Fruit fly (Drosophila melanogaster) whole organism, embryonic: ENCODE results near the gene CG14341.

ENCODE experiments used
- Ada2b ChIP-seq: fragments of 200-800 bp; sonication (Bioruptor generic); IDR thresholded peaks from 2 replicates; pipeline ENCODE4 v1.3.6; 2022; ENCODE audit warnings: missing biosample characterization, missing genetic modification characterization
- Antp ChIP-seq: fragments of 200-800 bp; sonication (Bioruptor generic); optimal IDR thresholded peaks from 3 replicates; lab custom pipeline; 2016; ENCODE audit warnings: missing biosample characterization, missing genetic modification characterization
- Asciz ChIP-seq: fragments of 200-800 bp; sonication (Bioruptor generic); optimal IDR thresholded peaks from 2 replicates; lab custom pipeline; 2017; ENCODE audit warnings: missing biosample characterization, mild to moderate bottlenecking, missing genetic modification characterization, missing genetic modification reagents
- Atf-2 ChIP-seq: fragments of 200-800 bp; sonication (Bioruptor generic); optimal IDR thresholded peaks from 2 replicates; lab custom pipeline; 2016; ENCODE audit warnings: missing biosample characterization, missing genetic modification characterization
- Atf6 ChIP-seq: fragments of 200-800 bp; sonication (Bioruptor generic); IDR thresholded peaks from 2 replicates; pipeline ENCODE4 v1.3.6; 2022; ENCODE audit warnings: missing biosample characterization, missing genetic modification characterization
- CG10979 ChIP-seq: fragments of 200-800 bp; sonication (Bioruptor generic); optimal IDR thresholded peaks from 2 replicates; lab custom pipeline; 2018; ENCODE audit warnings: missing biosample characterization, mild to moderate bottlenecking, missing genetic modification characterization, moderate library complexity
- CG11085 ChIP-seq: fragments of 200-800 bp; sonication (Bioruptor generic); IDR thresholded peaks from 2 replicates; pipeline ENCODE4 v1.3.6; 2022; ENCODE audit warnings: missing biosample characterization, missing genetic modification characterization
- CG13424 ChIP-seq: fragments of 200-800 bp; sonication (Bioruptor generic); optimal IDR thresholded peaks from 2 replicates; lab custom pipeline; 2019; ENCODE audit warnings: missing biosample characterization, mild to moderate bottlenecking, missing genetic modification characterization, moderate library complexity
- CG14014 ChIP-seq: fragments of 200-800 bp; sonication (Bioruptor generic); IDR thresholded peaks from 2 replicates; pipeline ENCODE4 v1.3.6; 2022; ENCODE audit warnings: missing biosample characterization, missing genetic modification characterization
- CG14710 ChIP-seq: fragments of 200-800 bp; sonication (Bioruptor generic); optimal IDR thresholded peaks from 3 replicates; lab custom pipeline; 2019; ENCODE audit warnings: missing biosample characterization, mild to moderate bottlenecking, missing genetic modification characterization, moderate library complexity
- CG15601 ChIP-seq: fragments of 200-800 bp; sonication (Bioruptor generic); optimal IDR thresholded peaks from 3 replicates; lab custom pipeline; 2019; ENCODE audit warnings: missing biosample characterization, mild to moderate bottlenecking, missing genetic modification characterization, moderate library complexity
- CG1792 ChIP-seq: fragments of 200-800 bp; sonication (Bioruptor generic); optimal IDR thresholded peaks from 2 replicates; lab custom pipeline; 2016; ENCODE audit warnings: missing biosample characterization, missing genetic modification characterization
- CG2129 ChIP-seq: fragments of 200-800 bp; sonication (Bioruptor generic); IDR thresholded peaks from 2 replicates; pipeline ENCODE4 v1.3.6; 2022; ENCODE audit warnings: missing biosample characterization, missing genetic modification characterization; ENCODE audit not compliant: partially characterized antibody
- CG2875 ChIP-seq: fragments of 200-800 bp; sonication (Bioruptor generic); optimal IDR thresholded peaks from 2 replicates; lab custom pipeline; 2017; ENCODE audit warnings: missing biosample characterization, mild to moderate bottlenecking, missing genetic modification characterization, missing genetic modification reagents
- CG30431 ChIP-seq: fragments of 200-800 bp; sonication (Bioruptor generic); optimal IDR thresholded peaks from 2 replicates; lab custom pipeline; 2017; ENCODE audit warnings: missing biosample characterization, missing genetic modification characterization
- CG31365 ChIP-seq: fragments of 200-800 bp; sonication (Bioruptor generic); optimal IDR thresholded peaks from 2 replicates; lab custom pipeline; 2018; ENCODE audit warnings: missing biosample characterization, mild to moderate bottlenecking, missing genetic modification characterization
- CG3163 ChIP-seq: fragments of 200-800 bp; sonication (Bioruptor generic); optimal IDR thresholded peaks from 3 replicates; lab custom pipeline; 2016; ENCODE audit warnings: missing biosample characterization, missing genetic modification characterization
- CG4404 ChIP-seq: fragments of 200-800 bp; sonication (Bioruptor generic); IDR thresholded peaks from 2 replicates; pipeline ENCODE4 v1.3.6; 2022; ENCODE audit warnings: missing biosample characterization, missing genetic modification characterization
- CG4854 ChIP-seq: fragments of 200-800 bp; sonication (Bioruptor generic); optimal IDR thresholded peaks from 2 replicates; lab custom pipeline; 2016; ENCODE audit warnings: missing biosample characterization, missing genetic modification characterization, inconsistent platforms
- CG5180 ChIP-seq: fragments of 200-800 bp; sonication (Bioruptor generic); optimal IDR thresholded peaks from 3 replicates; lab custom pipeline; 2017; ENCODE audit warnings: missing biosample characterization, missing genetic modification characterization, mild to moderate bottlenecking, moderate library complexity, missing genetic modification reagents
- CG7786 ChIP-seq: fragments of 200-800 bp; sonication (Bioruptor generic); optimal IDR thresholded peaks from 2 replicates; lab custom pipeline; 2016; ENCODE audit warnings: missing biosample characterization, missing genetic modification characterization
- CG7987 ChIP-seq: fragments of 200-800 bp; sonication (Bioruptor generic); optimal IDR thresholded peaks from 2 replicates; lab custom pipeline; 2018; ENCODE audit warnings: missing biosample characterization, mild to moderate bottlenecking, missing genetic modification characterization, moderate library complexity
- CG9437 ChIP-seq: fragments of 200-800 bp; sonication (Bioruptor generic); optimal IDR thresholded peaks from 2 replicates; lab custom pipeline; 2018; ENCODE audit warnings: missing biosample characterization, mild to moderate bottlenecking, missing genetic modification characterization
- CG9817 ChIP-seq: fragments of 200-800 bp; sonication (Bioruptor generic); optimal IDR thresholded peaks from 2 replicates; lab custom pipeline; 2018; ENCODE audit warnings: missing biosample characterization, mild to moderate bottlenecking, missing genetic modification characterization, moderate library complexity
- CHES-1-like ChIP-seq: fragments of 200-800 bp; sonication (Bioruptor generic); optimal IDR thresholded peaks from 2 replicates; lab custom pipeline; 2016; ENCODE audit warnings: missing biosample characterization, missing genetic modification characterization
- CoRest ChIP-seq: fragments of 200-800 bp; sonication (Bioruptor generic); optimal IDR thresholded peaks from 3 replicates; lab custom pipeline; 2018; ENCODE audit warnings: missing biosample characterization, mild to moderate bottlenecking, missing genetic modification characterization, moderate library complexity
- D ChIP-seq, 2 experiments: fragments of 200-800 bp in 1 of 2; fragments of >200 bp in 1 of 2; sonication (Bioruptor generic) in 1 of 2; optimal IDR thresholded peaks; 2 replicates in 1 of 2; 3 replicates in 1 of 2; lab custom pipeline; 2017; ENCODE audit warnings: mild to moderate bottlenecking in 1 of 2, missing biosample characterization in 1 of 2, missing genetic modification characterization in 1 of 2, missing genetic modification reagents in 1 of 2
- E2f1 ChIP-seq: fragments of 200-800 bp; sonication (Bioruptor generic); IDR thresholded peaks from 2 replicates; pipeline ENCODE4 v1.3.6; 2022; ENCODE audit warnings: missing biosample characterization, missing genetic modification characterization
- Elba2 ChIP-seq: fragments of 200-800 bp; sonication (Bioruptor generic); optimal IDR thresholded peaks from 3 replicates; lab custom pipeline; 2016; ENCODE audit warnings: missing biosample characterization, missing genetic modification characterization
- HLH4C ChIP-seq: fragments of 200-800 bp; sonication (Bioruptor generic); IDR thresholded peaks from 3 replicates; pipeline ENCODE4 v1.3.6; 2022; ENCODE audit warnings: missing biosample characterization, missing genetic modification characterization; ENCODE audit not compliant: partially characterized antibody
- Hr51 ChIP-seq, 2 experiments: fragments of 200-800 bp; sonication (Bioruptor generic); optimal IDR thresholded peaks; 2 replicates in 1 of 2; 3 replicates in 1 of 2; lab custom pipeline; 2016 to 2018; ENCODE audit warnings: missing biosample characterization in 2 of 2, missing genetic modification characterization in 2 of 2, mild to moderate bottlenecking in 1 of 2, moderate library complexity in 1 of 2
- Kr ChIP-seq: fragments of 200-800 bp; sonication (Bioruptor generic); optimal IDR thresholded peaks from 2 replicates; lab custom pipeline; 2017; ENCODE audit warnings: missing biosample characterization, mild to moderate bottlenecking, missing genetic modification characterization
- MESR4 ChIP-seq: fragments of 200-800 bp; sonication (Bioruptor generic); optimal IDR thresholded peaks from 2 replicates; lab custom pipeline; 2018; ENCODE audit warnings: missing biosample characterization, mild to moderate bottlenecking, missing genetic modification characterization, moderate library complexity
- Mes4 ChIP-seq: fragments of 200-800 bp; sonication (Bioruptor generic); optimal IDR thresholded peaks from 2 replicates; lab custom pipeline; 2016; ENCODE audit warnings: missing biosample characterization, missing genetic modification characterization
- Xrp1 ChIP-seq: fragments of 200-800 bp; sonication (Bioruptor generic); IDR thresholded peaks from 2 replicates; pipeline ENCODE4 v1.3.6; 2022; ENCODE audit warnings: missing biosample characterization, missing genetic modification characterization
- ac ChIP-seq: fragments of 200-800 bp; sonication (Bioruptor generic); optimal IDR thresholded peaks from 3 replicates; lab custom pipeline; 2017; ENCODE audit warnings: missing biosample characterization, mild to moderate bottlenecking, missing genetic modification characterization
- caup ChIP-seq: fragments of 200-800 bp; sonication (Bioruptor generic); optimal IDR thresholded peaks from 3 replicates; lab custom pipeline; 2017; ENCODE audit warnings: missing biosample characterization, mild to moderate bottlenecking, missing genetic modification characterization, moderate library complexity; ENCODE audit not compliant: severe bottlenecking
- crol ChIP-seq: fragments of 200-800 bp; sonication (Bioruptor generic); IDR thresholded peaks from 2 replicates; pipeline ENCODE4 v1.3.6; 2022; ENCODE audit warnings: missing biosample characterization, missing genetic modification characterization
- da ChIP-seq: fragments of 200-800 bp; sonication (Bioruptor generic); optimal IDR thresholded peaks from 2 replicates; lab custom pipeline; 2016; ENCODE audit warnings: missing biosample characterization, missing genetic modification characterization
- dmrt99B ChIP-seq: fragments of 200-800 bp; sonication (Bioruptor generic); optimal IDR thresholded peaks from 2 replicates; lab custom pipeline; 2018; ENCODE audit warnings: missing biosample characterization, mild to moderate bottlenecking, missing genetic modification characterization, moderate library complexity
- dpn ChIP-seq, 2 experiments: fragments of 200-800 bp; sonication (Bioruptor generic); optimal IDR thresholded peaks; 3 replicates each; lab custom pipeline; 2016; ENCODE audit warnings: missing biosample characterization in 2 of 2, missing genetic modification characterization in 2 of 2
- esg ChIP-seq: fragments of 200-800 bp; sonication (Bioruptor generic); conservative IDR thresholded peaks from 2 replicates; pipeline ENCODE4 v1.3.6; 2022; ENCODE audit warnings: missing biosample characterization, missing genetic modification characterization
- fru ChIP-seq: fragments of >200 bp; optimal IDR thresholded peaks from 2 replicates; lab custom pipeline; 2017
- gem ChIP-seq: fragments of 200-800 bp; sonication (Bioruptor generic); optimal IDR thresholded peaks from 2 replicates; lab custom pipeline; 2019; ENCODE audit warnings: missing biosample characterization, mild to moderate bottlenecking, missing genetic modification characterization, moderate library complexity
- peb ChIP-seq: fragments of 200-800 bp; sonication (Bioruptor generic); IDR thresholded peaks from 2 replicates; pipeline ENCODE4 v1.3.6; 2022; ENCODE audit warnings: missing biosample characterization, missing genetic modification characterization
- tna ChIP-seq: fragments of 200-800 bp; sonication (Bioruptor generic); IDR thresholded peaks from 2 replicates; pipeline ENCODE4 v1.3.6; 2022; ENCODE audit warnings: missing biosample characterization, missing genetic modification characterization; ENCODE audit not compliant: partially characterized antibody
- wor ChIP-seq: fragments of 200-800 bp; sonication (Bioruptor generic); IDR thresholded peaks from 2 replicates; pipeline ENCODE4 v1.3.6; 2022; ENCODE audit warnings: missing biosample characterization, missing genetic modification characterization

CG14341 gene

DNA sequence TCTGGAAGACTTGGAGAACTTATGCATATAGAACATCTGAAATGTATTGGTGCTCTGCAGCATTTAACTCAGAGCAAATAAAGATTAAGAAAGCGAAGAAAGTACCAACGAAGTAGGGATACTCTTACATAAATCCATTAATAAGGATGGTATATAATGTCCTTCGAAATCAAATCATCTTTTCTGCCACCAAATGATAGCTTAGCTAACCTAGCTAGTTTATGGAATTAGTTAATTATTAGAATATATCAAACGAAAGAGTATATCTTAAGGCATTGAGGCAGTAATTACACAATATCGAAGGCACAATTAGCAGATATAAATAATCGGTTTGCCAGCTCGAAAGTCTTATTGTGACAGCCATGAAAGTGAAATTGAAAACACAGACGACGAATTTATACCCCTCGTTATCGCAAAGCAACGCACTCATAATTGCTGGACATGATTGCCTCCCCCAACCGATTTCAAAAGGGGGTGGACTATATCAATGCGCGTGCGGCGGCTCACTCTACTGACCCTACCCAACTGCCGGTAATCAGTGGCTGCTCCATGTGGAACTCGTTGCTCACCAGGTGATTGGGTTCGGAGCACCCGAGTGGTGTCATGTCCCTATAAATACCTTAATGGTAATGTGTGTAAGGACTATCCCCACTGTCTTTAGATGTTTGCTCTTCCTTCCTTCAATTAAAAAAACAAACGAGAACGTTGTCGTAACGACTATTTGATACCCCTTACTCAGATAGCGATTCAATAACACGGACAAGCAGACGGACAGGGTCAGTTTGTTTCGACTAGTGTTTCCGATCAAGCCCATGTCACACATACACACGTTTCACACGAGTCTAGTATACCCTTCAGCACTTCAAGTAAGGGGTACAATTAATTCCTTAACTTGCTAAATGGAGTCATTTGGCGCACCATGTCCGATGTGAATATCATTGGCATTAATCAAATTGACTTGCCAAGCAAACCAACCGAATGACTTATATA lies 21.6 kb upstream of the CG14341 start (continued):
- TF ChIP-seq caup, result peak; percentile 23
- TF ChIP-seq Kr (GFP tag; lab: Kevin White, UChicago), result no peak
- TF ChIP-seq MESR4 (GFP tag; lab: Kevin White, UChicago), result no peak
- TF ChIP-seq Antp, result peak; percentile 28
- no peak for TF ChIP-seq D (optimal IDR thresholded peaks at IDR 0.05; lab: Kevin White, UChicago)
- peak; percentile 54 for TF ChIP-seq D (GFP tag; optimal IDR thresholded peaks at IDR 0.05; lab: Kevin White, UChicago)
- peak; percentile 30 for TF ChIP-seq CG7786
- TF ChIP-seq CG4854, result peak; percentile 24
- no peak for TF ChIP-seq Elba2 (GFP tag; lab: Kevin White, UChicago)
- TF ChIP-seq gem (tag; lab: Kevin White, UChicago), result peak; percentile 81
- TF ChIP-seq CG11085 (GFP tag; lab: Robert Waterston, UW), result no peak
- no peak for TF ChIP-seq fru (lab: Kevin White, UChicago)
- TF ChIP-seq peb (GFP tag; lab: Robert Waterston, UW), result no peak
- TF ChIP-seq CG2875, result peak; percentile 25
- TF ChIP-seq CG14710, result peak; percentile 38
- TF ChIP-seq Hr51 (GFP tag; optimal IDR thresholded peaks at IDR 0.05; lab: Kevin White, UChicago), result peak in 1 of 2 experiments; percentile 61
- 0 out of 2 replicates have a peak, but pooled peaks have one; percentile 30 for TF ChIP-seq Atf6 (GFP tag; lab: Robert Waterston, UW)
- no peak for TF ChIP-seq CG31365 (tag; lab: Kevin White, UChicago)
- peak; percentile 63 for TF ChIP-seq Xrp1 (GFP tag; lab: Robert Waterston, UW)
- TF ChIP-seq Asciz (GFP tag; lab: Kevin White, UChicago), result no peak
- TF ChIP-seq tna (GFP tag; lab: Robert Waterston, UW), result no peak
- no peak for TF ChIP-seq ac (GFP tag; lab: Kevin White, UChicago)
- peak; percentile 54 for TF ChIP-seq CG15601 (tag; lab: Kevin White, UChicago)
- peak; percentile 21 for TF ChIP-seq CHES-1-like (GFP tag; lab: Kevin White, UChicago)
- TF ChIP-seq crol (GFP tag; lab: Robert Waterston, UW), result no peak
- TF ChIP-seq CG30431 (GFP tag; lab: Kevin White, UChicago), result no peak
- peak in 1 of 2 experiments; percentile 35 for TF ChIP-seq dpn (GFP tag; optimal IDR thresholded peaks at IDR 0.05; lab: Kevin White, UChicago)
- TF ChIP-seq wor (GFP tag; lab: Robert Waterston, UW), result no peak
- TF ChIP-seq CG10979 (tag; lab: Kevin White, UChicago), result peak; percentile 64
- TF ChIP-seq Mes4, result peak; percentile 21
- no peak for TF ChIP-seq HLH4C (GFP tag; lab: Robert Waterston, UW)
- TF ChIP-seq CG4404 (GFP tag; lab: Robert Waterston, UW), result 0 out of 2 replicates have a peak, but pooled peaks have one; percentile 27
- peak; percentile 54 for TF ChIP-seq CG9817
- TF ChIP-seq CG2129 (GFP tag; lab: Robert Waterston, UW), result no peak
- TF ChIP-seq CoRest (tag; lab: Kevin White, UChicago), result peak; percentile 60
- TF ChIP-seq CG13424 (tag; lab: Kevin White, UChicago), result peak; percentile 62
- no peak for TF ChIP-seq da (GFP tag; lab: Kevin White, UChicago)
- TF ChIP-seq CG3163 (GFP tag; lab: Kevin White, UChicago), result no peak
- no peak for TF ChIP-seq CG1792 (GFP tag; lab: Kevin White, UChicago)
- no peak for TF ChIP-seq CG9437
- peak; percentile 35; the same call in 1 of the 2 replicates for TF ChIP-seq esg
- 0 out of 2 replicates have a peak, but pooled peaks have one; percentile 40 for TF ChIP-seq CG14014 (GFP tag; lab: Robert Waterston, UW)
- 0 out of 2 replicates have a peak, but pooled peaks have one; percentile 38 for TF ChIP-seq Ada2b (GFP tag; lab: Robert Waterston, UW)
- peak; percentile 73 for TF ChIP-seq dmrt99B
- TF ChIP-seq Atf-2, result no peak
- no peak for TF ChIP-seq CG7987 (GFP tag; lab: Kevin White, UChicago)
- TF ChIP-seq E2f1, result no peak; the same call in 1 of the 2 replicates
- no peak for TF ChIP-seq CG5180 (GFP tag; lab: Kevin White, UChicago)
